Fruit fly (Drosophila melanogaster): ENCODE results near the gene mud.

mud gene

DNA sequence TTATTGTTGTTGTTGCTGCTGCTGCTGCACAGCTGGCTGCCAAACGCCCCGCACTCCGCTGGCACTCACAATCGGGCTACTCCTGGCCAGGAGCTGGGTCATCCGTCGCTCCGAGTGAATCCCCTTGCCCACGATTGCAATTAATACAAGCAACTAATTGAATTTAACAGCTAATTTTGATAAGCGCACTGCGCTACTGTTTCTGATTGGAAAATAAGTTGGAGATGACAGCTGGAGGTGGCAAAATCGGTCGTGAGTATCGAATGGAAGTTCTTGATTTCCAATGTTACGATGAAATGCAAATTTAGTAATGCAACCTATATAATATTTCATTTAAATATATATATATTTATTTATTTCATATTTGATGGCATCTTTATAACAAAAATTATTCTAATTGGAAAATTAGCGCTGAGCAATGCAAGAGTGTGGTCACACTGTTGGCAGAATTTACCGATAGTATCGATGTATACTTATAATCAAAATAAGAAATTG, 13.6 kb upstream of the mud start, which contains the start of gene CG42271 (continued):
- TF ChIP-seq da (GFP tag; optimal IDR thresholded peaks at IDR 0.05) (no peak), abd-A (tag; optimal IDR thresholded peaks at IDR 0.05) (no peak), pho (GFP tag; optimal IDR thresholded peaks at IDR 0.05) (no peak), CG3281 (GFP tag; optimal IDR thresholded peaks at IDR 0.05) (no peak), rib (GFP tag; IDR thresholded peaks at IDR 0.05) (no peak), sd (tag; optimal IDR thresholded peaks at IDR 0.05) (no peak), CG1647 (GFP tag; optimal IDR thresholded peaks at IDR 0.05) (no peak), ac (GFP tag; optimal IDR thresholded peaks at IDR 0.05) (no peak), CG9876 (GFP tag; optimal IDR thresholded peaks at IDR 0.05) (no peak), HLHmδ (GFP tag; optimal IDR thresholded peaks at IDR 0.05) (no peak), pnt (GFP tag; optimal IDR thresholded peaks at IDR 0.05) (no peak), nerfin-1 (tag; optimal IDR thresholded peaks at IDR 0.05) (peak; percentile 34), Ets97D (GFP tag; optimal IDR thresholded peaks at IDR 0.05) (peak; percentile 44), Lpt (GFP tag; optimal IDR thresholded peaks at IDR 0.05) (no peak), Oaz (GFP tag; IDR thresholded peaks at IDR 0.05) (no peak), Kr (GFP tag; optimal IDR thresholded peaks at IDR 0.05) (no peak), salm (tag; optimal IDR thresholded peaks at IDR 0.05) (no peak), CG11504 (tag; optimal IDR thresholded peaks at IDR 0.05) (no peak), CG32532 (GFP tag; IDR thresholded peaks at IDR 0.05) (peak; percentile 29; the same call in 1 of the 2 replicates), CG18262 (tag; optimal IDR thresholded peaks at IDR 0.05) (peak; percentile 53), corto (GFP tag; optimal IDR thresholded peaks at IDR 0.05) (no peak), Hsf (GFP tag; optimal IDR thresholded peaks at IDR 0.05) (no peak), tna (GFP tag; IDR thresholded peaks at IDR 0.05; ENCODE audit: partially characterized antibody) (peak; percentile 86), luna (GFP tag; optimal IDR thresholded peaks at IDR 0.05) (no peak), bigmax (GFP tag; optimal IDR thresholded peaks at IDR 0.05) (no peak), CG9215 (GFP tag; IDR thresholded peaks at IDR 0.05) (0 out of 2 replicates have a peak, but pooled peaks have one; percentile 24), MESR4 (GFP tag; optimal IDR thresholded peaks at IDR 0.05) (peak; percentile 91), zfh1 (GFP tag; IDR thresholded peaks at IDR 0.05) (no peak; the same call in 2 of the 3 replicates), CG7839 (tag; optimal IDR thresholded peaks at IDR 0.05) (no peak), CG1603 (tag; optimal IDR thresholded peaks at IDR 0.05) (no peak), CG30020 (tag; optimal IDR thresholded peaks at IDR 0.05) (peak; percentile 57), CG7987 (GFP tag; optimal IDR thresholded peaks at IDR 0.05) (no peak), sim (GFP tag; IDR thresholded peaks at IDR 0.05) (no peak), crc (GFP tag; optimal IDR thresholded peaks at IDR 0.05) (no peak), CG2199 (GFP tag; IDR thresholded peaks at IDR 0.05) (no peak), nerfin-2 (GFP tag; IDR thresholded peaks at IDR 0.05; ENCODE audit: partially characterized antibody) (peak; percentile 79), sisA (GFP tag; IDR thresholded peaks at IDR 0.05) (no peak), CG2116 (GFP tag; optimal IDR thresholded peaks at IDR 0.05) (peak; percentile 60), Hmx (GFP tag; optimal IDR thresholded peaks at IDR 0.05) (no peak), eve (GFP tag; optimal IDR thresholded peaks at IDR 0.05) (no peak), CG1602 (GFP tag; optimal IDR thresholded peaks at IDR 0.05) (peak; percentile 12), CG12299 (tag; optimal IDR thresholded peaks at IDR 0.05) (no peak), prd (optimal IDR thresholded peaks at IDR 0.05) (no peak), prd (GFP tag; IDR thresholded peaks at IDR 0.05) (peak; percentile 65; the same call in 2 of the 3 replicates), Mad (GFP tag; optimal IDR thresholded peaks at IDR 0.05) (no peak), CG6791 (GFP tag; IDR thresholded peaks at IDR 0.05; ENCODE audit: partially characterized antibody) (peak; percentile 81), CG12744 (GFP tag; optimal IDR thresholded peaks at IDR 0.05) (no peak), oc (tag; optimal IDR thresholded peaks at IDR 0.05) (no peak), Dp (GFP tag; optimal IDR thresholded peaks at IDR 0.05) (peak; percentile 9), org-1 (GFP tag; optimal IDR thresholded peaks at IDR 0.05) (no peak), CG10565 (GFP tag; optimal IDR thresholded peaks at IDR 0.05) (no peak)

Data from whole organism, embryonic.